Fruit fly (Drosophila melanogaster) whole organism, embryonic: ENCODE measurements around the gene dati.

Experiments
- BEAF-32 ChIP-seq: fragments of 200-800 bp; sonication (Bioruptor generic); optimal IDR thresholded peaks from 3 replicates; lab custom pipeline; 2017; ENCODE audit warnings: missing biosample characterization, missing genetic modification characterization, mild to moderate bottlenecking, moderate library complexity, missing genetic modification reagents
- C15 ChIP-seq: fragments of 200-800 bp; sonication (Bioruptor generic); IDR thresholded peaks from 3 replicates; pipeline ENCODE4 v1.3.6; 2022; ENCODE audit warnings: missing biosample characterization, missing genetic modification characterization
- CG1024 ChIP-seq: fragments of 200-800 bp; sonication (Bioruptor generic); IDR thresholded peaks from 2 replicates; pipeline ENCODE4 v1.3.6; 2022; ENCODE audit warnings: missing biosample characterization, missing genetic modification characterization
- CG10979 ChIP-seq: fragments of 200-800 bp; sonication (Bioruptor generic); optimal IDR thresholded peaks from 2 replicates; lab custom pipeline; 2018; ENCODE audit warnings: missing biosample characterization, mild to moderate bottlenecking, missing genetic modification characterization, moderate library complexity
- CG12071 ChIP-seq: fragments of 200-800 bp; sonication (Bioruptor generic); optimal IDR thresholded peaks from 3 replicates; lab custom pipeline; 2018; ENCODE audit warnings: missing biosample characterization, mild to moderate bottlenecking, missing genetic modification characterization
- CG12155 ChIP-seq: fragments of 200-800 bp; sonication (Bioruptor generic); optimal IDR thresholded peaks from 3 replicates; lab custom pipeline; 2016; ENCODE audit warnings: missing biosample characterization, missing genetic modification characterization
- CG13287 ChIP-seq: fragments of 200-800 bp; sonication (Bioruptor generic); IDR thresholded peaks from 2 replicates; pipeline ENCODE4 v1.3.6; 2022; ENCODE audit warnings: missing biosample characterization, missing genetic modification characterization; ENCODE audit not compliant: partially characterized antibody
- CG13775 ChIP-seq: fragments of 200-800 bp; sonication (Bioruptor generic); optimal IDR thresholded peaks from 3 replicates; lab custom pipeline; 2017; ENCODE audit warnings: missing biosample characterization, mild to moderate bottlenecking, missing genetic modification characterization
- CG15269 ChIP-seq: fragments of 200-800 bp; sonication (Bioruptor generic); optimal IDR thresholded peaks from 2 replicates; lab custom pipeline; 2018; ENCODE audit warnings: missing biosample characterization, mild to moderate bottlenecking, missing genetic modification characterization, moderate library complexity
- CG1603 ChIP-seq: fragments of 200-800 bp; sonication (Bioruptor generic); optimal IDR thresholded peaks from 2 replicates; lab custom pipeline; 2019; ENCODE audit warnings: missing biosample characterization, mild to moderate bottlenecking, missing genetic modification characterization, moderate library complexity
- CG17328 ChIP-seq: fragments of 200-800 bp; sonication (Bioruptor generic); IDR thresholded peaks from 2 replicates; pipeline ENCODE4 v1.3.6; 2022; ENCODE audit warnings: missing biosample characterization, missing genetic modification characterization
- CG17829 ChIP-seq: fragments of 200-800 bp; optimal IDR thresholded peaks from 2 replicates; lab custom pipeline; 2019; ENCODE audit warnings: missing biosample characterization, mild to moderate bottlenecking, missing genetic modification characterization, moderate library complexity
- CG2116 ChIP-seq: fragments of 200-800 bp; sonication (Bioruptor generic); optimal IDR thresholded peaks from 3 replicates; lab custom pipeline; 2018; ENCODE audit warnings: missing biosample characterization, mild to moderate bottlenecking, missing genetic modification characterization
- CG2712 ChIP-seq: fragments of 200-800 bp; optimal IDR thresholded peaks from 3 replicates; lab custom pipeline; 2019; ENCODE audit warnings: missing biosample characterization, mild to moderate bottlenecking, missing genetic modification characterization, moderate library complexity
- CG2889 ChIP-seq: fragments of 200-800 bp; sonication (Bioruptor generic); IDR thresholded peaks from 3 replicates; pipeline ENCODE4 v1.3.6; 2022; ENCODE audit warnings: missing biosample characterization, missing genetic modification characterization
- CG3995 ChIP-seq: fragments of 200-800 bp; sonication (Bioruptor generic); optimal IDR thresholded peaks from 3 replicates; lab custom pipeline; 2016; ENCODE audit warnings: missing biosample characterization, missing genetic modification characterization
- CG4617 ChIP-seq: fragments of 200-800 bp; sonication (Bioruptor generic); optimal IDR thresholded peaks from 3 replicates; lab custom pipeline; 2016; ENCODE audit warnings: missing biosample characterization, missing genetic modification characterization, borderline replicate concordance
- CG6854 ChIP-seq: fragments of 200-800 bp; sonication (Bioruptor generic); optimal IDR thresholded peaks from 3 replicates; lab custom pipeline; 2017; ENCODE audit warnings: missing biosample characterization, mild to moderate bottlenecking, missing genetic modification characterization
- CG7271 ChIP-seq: fragments of 200-800 bp; sonication (Bioruptor generic); optimal IDR thresholded peaks from 2 replicates; lab custom pipeline; 2018; ENCODE audit warnings: missing biosample characterization, mild to moderate bottlenecking, missing genetic modification characterization, moderate library complexity
- CG8290 ChIP-seq, 3 experiments: fragments of 200-800 bp; sonication (Bioruptor generic); optimal IDR thresholded peaks; 2 replicates each; lab custom pipeline; 2016 to 2019; ENCODE audit warnings: missing biosample characterization in 3 of 3, missing genetic modification characterization in 3 of 3, mild to moderate bottlenecking in 2 of 3, moderate library complexity in 1 of 3
- CG9437 ChIP-seq: fragments of 200-800 bp; sonication (Bioruptor generic); optimal IDR thresholded peaks from 2 replicates; lab custom pipeline; 2018; ENCODE audit warnings: missing biosample characterization, mild to moderate bottlenecking, missing genetic modification characterization
- D ChIP-seq, 2 experiments: fragments of 200-800 bp in 1 of 2; fragments of >200 bp in 1 of 2; sonication (Bioruptor generic) in 1 of 2; optimal IDR thresholded peaks; 2 replicates in 1 of 2; 3 replicates in 1 of 2; lab custom pipeline; 2017; ENCODE audit warnings: mild to moderate bottlenecking in 1 of 2, missing biosample characterization in 1 of 2, missing genetic modification characterization in 1 of 2, missing genetic modification reagents in 1 of 2
- Dbx ChIP-seq: fragments of 200-800 bp; sonication (Bioruptor generic); IDR thresholded peaks from 3 replicates; pipeline ENCODE4 v1.3.6; 2022; ENCODE audit warnings: missing biosample characterization, missing genetic modification characterization
- Doc3 ChIP-seq: fragments of 200-800 bp; sonication (Bioruptor generic); IDR thresholded peaks from 3 replicates; pipeline ENCODE4 v1.3.6; 2022; ENCODE audit warnings: missing biosample characterization, missing genetic modification characterization; ENCODE audit not compliant: partially characterized antibody
- Hand ChIP-seq: fragments of 200-800 bp; sonication (Bioruptor generic); optimal IDR thresholded peaks from 2 replicates; lab custom pipeline; 2017; ENCODE audit warnings: mild to moderate bottlenecking, missing biosample characterization, missing genetic modification reagents, missing genetic modification characterization
- Lhr ChIP-seq: fragments of 200-800 bp; sonication (Bioruptor generic); optimal IDR thresholded peaks from 3 replicates; lab custom pipeline; 2017; ENCODE audit warnings: mild to moderate bottlenecking, missing biosample characterization, missing genetic modification reagents, missing genetic modification characterization
- Opbp ChIP-seq: fragments of 200-800 bp; sonication (Bioruptor generic); IDR thresholded peaks from 3 replicates; pipeline ENCODE4 v1.3.6; 2022; ENCODE audit warnings: missing biosample characterization, missing genetic modification characterization; ENCODE audit not compliant: partially characterized antibody
- Scr ChIP-seq: fragments of 200-800 bp; sonication (Bioruptor generic); IDR thresholded peaks from 2 replicates; pipeline ENCODE4 v1.3.6; 2022; ENCODE audit warnings: missing biosample characterization, missing genetic modification characterization; ENCODE audit not compliant: partially characterized antibody
- Sry-δ ChIP-seq: fragments of 200-800 bp; sonication (Bioruptor generic); optimal IDR thresholded peaks from 2 replicates; lab custom pipeline; 2016; ENCODE audit warnings: missing biosample characterization, missing genetic modification characterization
- Vsx1 ChIP-seq: fragments of 200-800 bp; sonication (Bioruptor generic); optimal IDR thresholded peaks from 2 replicates; lab custom pipeline; 2017; ENCODE audit warnings: missing biosample characterization, mild to moderate bottlenecking, missing genetic modification characterization, missing genetic modification reagents
- YL-1 ChIP-seq: fragments of 200-800 bp; sonication (Bioruptor generic); optimal IDR thresholded peaks from 3 replicates; lab custom pipeline; 2017; ENCODE audit warnings: missing biosample characterization, mild to moderate bottlenecking, missing genetic modification characterization
- ase ChIP-seq: fragments of 200-800 bp; sonication (Bioruptor generic); IDR thresholded peaks from 3 replicates; pipeline ENCODE4 v1.3.6; 2022; ENCODE audit warnings: missing biosample characterization, missing genetic modification characterization
- bowl ChIP-seq: fragments of 200-800 bp; sonication (Bioruptor generic); IDR thresholded peaks from 2 replicates; pipeline ENCODE4 v1.3.6; 2022; ENCODE audit warnings: missing biosample characterization, missing genetic modification characterization
- chif ChIP-seq, 2 experiments: fragments of 200-800 bp; sonication (Bioruptor generic); optimal IDR thresholded peaks; 3 replicates each; lab custom pipeline; 2016; ENCODE audit warnings: missing biosample characterization in 2 of 2, missing genetic modification characterization in 2 of 2
- dm ChIP-seq: fragments of 200-800 bp; sonication (Bioruptor generic); optimal IDR thresholded peaks from 3 replicates; lab custom pipeline; 2016; ENCODE audit warnings: missing biosample characterization, missing genetic modification characterization
- fu2 ChIP-seq: fragments of 200-800 bp; sonication (Bioruptor generic); optimal IDR thresholded peaks from 2 replicates; lab custom pipeline; 2016; ENCODE audit warnings: missing biosample characterization, missing genetic modification characterization
- gce ChIP-seq: fragments of 200-800 bp; sonication (Bioruptor generic); IDR thresholded peaks from 3 replicates; pipeline ENCODE4 v1.3.6; 2022; ENCODE audit warnings: missing biosample characterization, missing genetic modification characterization
- gem ChIP-seq: fragments of 200-800 bp; sonication (Bioruptor generic); optimal IDR thresholded peaks from 2 replicates; lab custom pipeline; 2019; ENCODE audit warnings: missing biosample characterization, mild to moderate bottlenecking, missing genetic modification characterization, moderate library complexity
- insv ChIP-seq, 2 experiments: fragments of 200-800 bp; sonication (Bioruptor generic); optimal IDR thresholded peaks; 3 replicates each; lab custom pipeline; 2016 to 2018; ENCODE audit warnings: missing biosample characterization in 2 of 2, missing genetic modification characterization in 2 of 2
- inv ChIP-seq: fragments of 200-800 bp; sonication (Bioruptor generic); IDR thresholded peaks from 2 replicates; pipeline ENCODE4 v1.3.6; 2022; ENCODE audit warnings: missing biosample characterization, missing genetic modification characterization; ENCODE audit not compliant: partially characterized antibody
- klu ChIP-seq: fragments of 200-800 bp; sonication (Bioruptor generic); IDR thresholded peaks from 2 replicates; pipeline ENCODE4 v1.3.6; 2022; ENCODE audit warnings: missing biosample characterization, missing genetic modification characterization
- lola ChIP-seq, 3 experiments: fragments of >200 bp in 2 of 3; fragments of 200-800 bp in 1 of 3; sonication (Bioruptor generic) in 1 of 3; optimal IDR thresholded peaks; 2 replicates each; lab custom pipeline; 2017 to 2019; ENCODE audit warnings: missing biosample characterization in 3 of 3, missing genetic modification characterization in 3 of 3, mild to moderate bottlenecking in 1 of 3, moderate library complexity in 1 of 3
- maf-S ChIP-seq: fragments of 200-800 bp; sonication (Bioruptor generic); optimal IDR thresholded peaks from 2 replicates; lab custom pipeline; 2016; ENCODE audit warnings: missing biosample characterization, missing genetic modification characterization
- nom ChIP-seq: fragments of 200-800 bp; sonication (Bioruptor generic); optimal IDR thresholded peaks from 2 replicates; lab custom pipeline; 2017; ENCODE audit warnings: missing biosample characterization, missing genetic modification characterization, mild to moderate bottlenecking, moderate library complexity, missing genetic modification reagents
- repo ChIP-seq: fragments of 200-800 bp; sonication (Bioruptor generic); optimal IDR thresholded peaks from 2 replicates; lab custom pipeline; 2016; ENCODE audit warnings: missing biosample characterization, missing genetic modification characterization
- sob ChIP-seq: fragments of 200-800 bp; sonication (Bioruptor generic); IDR thresholded peaks from 2 replicates; pipeline ENCODE4 v1.3.6; 2022; ENCODE audit warnings: missing biosample characterization, missing genetic modification characterization
- stwl ChIP-seq: fragments of 200-800 bp; sonication (Bioruptor generic); optimal IDR thresholded peaks from 3 replicates; lab custom pipeline; 2018; ENCODE audit warnings: missing biosample characterization, mild to moderate bottlenecking, missing genetic modification characterization, moderate library complexity
- vfl ChIP-seq: fragments of 200-800 bp; sonication (Bioruptor generic); optimal IDR thresholded peaks from 2 replicates; lab custom pipeline; 2016; ENCODE audit warnings: missing biosample characterization, missing genetic modification characterization

The dati gene

DNA sequence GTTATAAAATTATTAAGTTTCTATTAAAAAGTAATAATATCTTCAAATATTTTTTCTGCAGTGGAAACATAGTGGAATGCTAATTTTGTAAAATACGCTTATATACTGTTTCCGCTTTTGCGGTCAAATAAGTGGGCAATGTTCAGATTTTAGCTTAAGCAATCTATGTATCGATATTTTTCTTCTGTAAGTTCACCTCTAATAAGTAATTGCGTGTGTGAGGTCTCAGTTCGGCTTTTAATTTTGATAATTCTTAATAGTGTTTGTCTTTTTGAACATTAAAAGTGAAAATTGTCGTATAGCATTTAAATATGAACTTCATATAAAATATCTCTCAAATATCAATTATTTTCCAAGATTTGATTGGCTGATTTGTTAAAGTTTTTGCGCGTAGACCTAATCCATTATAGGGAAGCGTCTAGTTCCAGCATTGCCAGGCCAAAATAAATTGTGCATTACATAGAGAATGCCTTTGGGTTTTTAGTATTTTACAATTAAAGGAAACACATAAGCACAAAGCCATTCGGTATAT, 35.6 kb downstream of the dati start, which contains the start of gene Hcf (continued):
- TF ChIP-seq repo (GFP tag; lab: Kevin White, UChicago) (no peak), gem (tag; lab: Kevin White, UChicago) (peak; percentile 46), CG1024 (GFP tag; lab: Robert Waterston, UW) (peak; percentile 98), CG8290 (GFP tag; optimal IDR thresholded peaks at IDR 0.05; lab: Kevin White, UChicago) (peak; percentile 13), CG8290 (tag; optimal IDR thresholded peaks at IDR 0.05; lab: Kevin White, UChicago) (peak in 1 of 2 experiments; percentile 58), CG3995 (GFP tag; lab: Kevin White, UChicago) (peak; percentile 91), inv (GFP tag; lab: Robert Waterston, UW) (peak; percentile 45; the same call in 1 of the 2 replicates), Sry-δ (GFP tag; lab: Kevin White, UChicago) (peak; percentile 89), Hand (GFP tag; lab: Kevin White, UChicago) (no peak), ase (GFP tag; lab: Robert Waterston, UW) (no peak), insv (GFP tag; optimal IDR thresholded peaks at IDR 0.05; lab: Kevin White, UChicago) (no peak), CG2116 (peak; percentile 55), Vsx1 (GFP tag; lab: Kevin White, UChicago) (no peak), stwl (tag; lab: Kevin White, UChicago) (peak; percentile 43), Scr (GFP tag; lab: Robert Waterston, UW) (peak; percentile 68), CG4617 (GFP tag; lab: Kevin White, UChicago) (peak; percentile 64), CG10979 (tag; lab: Kevin White, UChicago) (no peak), CG13775 (peak; percentile 43), CG7271 (tag; lab: Kevin White, UChicago) (no peak), CG2889 (GFP tag; lab: Robert Waterston, UW) (no peak), CG2712 (tag; lab: Kevin White, UChicago) (peak; percentile 21), fu2 (GFP tag; lab: Kevin White, UChicago) (no peak), bowl (GFP tag; lab: Robert Waterston, UW) (no peak), CG9437 (peak; percentile 65), CG17829 (tag; lab: Kevin White, UChicago) (peak; percentile 23), Dbx (GFP tag; lab: Robert Waterston, UW) (no peak), vfl (GFP tag; lab: Kevin White, UChicago) (no peak), lola (GFP tag; optimal IDR thresholded peaks at IDR 0.05; lab: Kevin White, UChicago) (peak in 1 of 3 experiments; percentile 83), CG17328 (GFP tag; lab: Robert Waterston, UW) (no peak), Lhr (GFP tag; lab: Kevin White, UChicago) (peak; percentile 61), sob (GFP tag; lab: Robert Waterston, UW) (0 out of 2 replicates have a peak, but pooled peaks have one; percentile 55), klu (GFP tag; lab: Robert Waterston, UW) (no peak), Opbp (GFP tag; lab: Robert Waterston, UW) (no peak; the same call in 2 of the 3 replicates), dm (GFP tag; lab: Kevin White, UChicago) (no peak), gce (GFP tag; lab: Robert Waterston, UW) (no peak), Doc3 (GFP tag; lab: Robert Waterston, UW) (peak; percentile 25; the same call in 1 of the 3 replicates), nom (GFP tag; lab: Kevin White, UChicago) (peak; percentile 18), BEAF-32 (GFP tag; lab: Kevin White, UChicago) (peak; percentile 82), C15 (GFP tag; lab: Robert Waterston, UW) (no peak), CG1603 (tag; lab: Kevin White, UChicago) (peak; percentile 94), CG13287 (GFP tag; lab: Robert Waterston, UW) (peak; percentile 75), D (optimal IDR thresholded peaks at IDR 0.05; lab: Kevin White, UChicago) (no peak), D (GFP tag; optimal IDR thresholded peaks at IDR 0.05; lab: Kevin White, UChicago) (no peak), CG12071 (GFP tag; lab: Kevin White, UChicago) (no peak), maf-S (GFP tag; lab: Kevin White, UChicago) (no peak), chif (GFP tag; optimal IDR thresholded peaks at IDR 0.05; lab: Kevin White, UChicago) (no peak), CG6854 (GFP tag; lab: Kevin White, UChicago) (peak; percentile 13), CG12155 (no peak), YL-1 (GFP tag; lab: Kevin White, UChicago) (peak; percentile 87), CG15269 (tag; lab: Kevin White, UChicago) (no peak)
